Fruit fly (Drosophila melanogaster) whole organism, embryonic: ENCODE results near the gene CG6409.
A peak's percentile ranks its signal among the peaks of the same experiment; 100 is the strongest.

Experiments used
- Antp ChIP-seq: fragments of 200-800 bp; sonication (Bioruptor generic); optimal IDR thresholded peaks from 3 replicates; lab custom pipeline; 2016; ENCODE audit warnings: missing biosample characterization, missing genetic modification characterization
- Awh ChIP-seq: fragments of 200-800 bp; sonication (Bioruptor generic); IDR thresholded peaks from 2 replicates; pipeline ENCODE4, ENCODE4 v1.3.6; 2022; ENCODE audit warnings: missing biosample characterization, missing genetic modification characterization
- CG10267 ChIP-seq: fragments of 200-800 bp; sonication (Bioruptor generic); optimal IDR thresholded peaks from 2 replicates; lab custom pipeline; 2018; ENCODE audit warnings: missing biosample characterization, mild to moderate bottlenecking, missing genetic modification characterization, moderate library complexity
- CG11504 ChIP-seq: fragments of 200-800 bp; sonication (Bioruptor generic); optimal IDR thresholded peaks from 3 replicates; lab custom pipeline; 2019; ENCODE audit warnings: missing biosample characterization, mild to moderate bottlenecking, missing genetic modification characterization, moderate library complexity
- CG12391 ChIP-seq: fragments of 200-800 bp; sonication (Bioruptor generic); optimal IDR thresholded peaks from 3 replicates; lab custom pipeline; 2018; ENCODE audit warnings: missing biosample characterization, mild to moderate bottlenecking, missing genetic modification characterization, moderate library complexity
- CG13424 ChIP-seq: fragments of 200-800 bp; sonication (Bioruptor generic); optimal IDR thresholded peaks from 2 replicates; lab custom pipeline; 2019; ENCODE audit warnings: missing biosample characterization, mild to moderate bottlenecking, missing genetic modification characterization, moderate library complexity
- CG15269 ChIP-seq: fragments of 200-800 bp; sonication (Bioruptor generic); optimal IDR thresholded peaks from 2 replicates; lab custom pipeline; 2018; ENCODE audit warnings: missing biosample characterization, mild to moderate bottlenecking, missing genetic modification characterization, moderate library complexity
- CG17359 ChIP-seq: fragments of 200-800 bp; sonication (Bioruptor generic); optimal IDR thresholded peaks from 3 replicates; lab custom pipeline; 2018; ENCODE audit warnings: missing biosample characterization, mild to moderate bottlenecking, missing genetic modification characterization, moderate library complexity
- CG17829 ChIP-seq: fragments of 200-800 bp; optimal IDR thresholded peaks from 2 replicates; lab custom pipeline; 2019; ENCODE audit warnings: missing biosample characterization, mild to moderate bottlenecking, missing genetic modification characterization, moderate library complexity
- CG18262 ChIP-seq: fragments of 200-800 bp; optimal IDR thresholded peaks from 3 replicates; lab custom pipeline; 2019; ENCODE audit warnings: missing biosample characterization, mild to moderate bottlenecking, missing genetic modification characterization, moderate library complexity
- CG1832 ChIP-seq: fragments of 200-800 bp; sonication (Bioruptor generic); optimal IDR thresholded peaks from 2 replicates; lab custom pipeline; 2017; ENCODE audit warnings: missing biosample characterization, mild to moderate bottlenecking, missing genetic modification characterization, inconsistent platforms
- CG2678 ChIP-seq: fragments of 200-800 bp; sonication (Bioruptor generic); optimal IDR thresholded peaks from 3 replicates; lab custom pipeline; 2019; ENCODE audit warnings: missing biosample characterization, mild to moderate bottlenecking, missing genetic modification characterization, moderate library complexity
- CG6791 ChIP-seq: fragments of 200-800 bp; sonication (Bioruptor generic); IDR thresholded peaks from 3 replicates; pipeline ENCODE4 v1.3.6; 2022; ENCODE audit warnings: missing biosample characterization, missing genetic modification characterization; ENCODE audit not compliant: partially characterized antibody
- CG6813 ChIP-seq: fragments of 200-800 bp; sonication (Bioruptor generic); optimal IDR thresholded peaks from 2 replicates; lab custom pipeline; 2017; ENCODE audit warnings: missing biosample characterization, missing genetic modification characterization, mild to moderate bottlenecking, moderate library complexity, missing genetic modification reagents
- CG8924 ChIP-seq: fragments of 200-800 bp; optimal IDR thresholded peaks from 3 replicates; lab custom pipeline; 2019; ENCODE audit warnings: missing biosample characterization, mild to moderate bottlenecking, missing genetic modification characterization, moderate library complexity
- CG9817 ChIP-seq: fragments of 200-800 bp; sonication (Bioruptor generic); optimal IDR thresholded peaks from 2 replicates; lab custom pipeline; 2018; ENCODE audit warnings: missing biosample characterization, mild to moderate bottlenecking, missing genetic modification characterization, moderate library complexity
- CG9932 ChIP-seq: fragments of 200-800 bp; sonication (Bioruptor generic); IDR thresholded peaks from 2 replicates; pipeline ENCODE4 v1.3.6; 2022; ENCODE audit warnings: missing biosample characterization, missing genetic modification characterization
- CTCF ChIP-seq: fragments of 200-800 bp; sonication (Bioruptor generic); optimal IDR thresholded peaks from 2 replicates; lab custom pipeline; 2017; ENCODE audit warnings: missing biosample characterization, mild to moderate bottlenecking, missing genetic modification characterization, moderate library complexity
- D19A ChIP-seq: fragments of 200-800 bp; optimal IDR thresholded peaks from 3 replicates; lab custom pipeline; 2019; ENCODE audit warnings: missing biosample characterization, mild to moderate bottlenecking, missing genetic modification characterization, moderate library complexity
- Dad ChIP-seq: fragments of 200-800 bp; sonication (Bioruptor generic); optimal IDR thresholded peaks from 3 replicates; lab custom pipeline; 2016; ENCODE audit warnings: missing biosample characterization, missing genetic modification characterization
- Doc2 ChIP-seq: fragments of 200-800 bp; sonication (Bioruptor generic); IDR thresholded peaks from 2 replicates; pipeline ENCODE4 v1.3.6; 2022; ENCODE audit warnings: missing biosample characterization, missing genetic modification characterization
- Ets65A ChIP-seq: fragments of 200-800 bp; sonication (Bioruptor generic); peaks from one replicate; lab custom pipeline; 2016; ENCODE audit warnings: missing biosample characterization, missing genetic modification characterization
- Ets97D ChIP-seq: fragments of 200-800 bp; sonication (Bioruptor generic); optimal IDR thresholded peaks from 3 replicates; lab custom pipeline; 2016; ENCODE audit warnings: missing biosample characterization, missing genetic modification characterization
- GATAe ChIP-seq: fragments of 200-800 bp; sonication (Bioruptor generic); conservative IDR thresholded peaks from 2 replicates; pipeline ENCODE4 v1.3.6; 2022; ENCODE audit warnings: missing biosample characterization, missing genetic modification characterization
- HLH4C ChIP-seq: fragments of 200-800 bp; sonication (Bioruptor generic); IDR thresholded peaks from 3 replicates; pipeline ENCODE4 v1.3.6; 2022; ENCODE audit warnings: missing biosample characterization, missing genetic modification characterization; ENCODE audit not compliant: partially characterized antibody
- HLHmδ ChIP-seq: fragments of 200-800 bp; sonication (Bioruptor generic); optimal IDR thresholded peaks from 2 replicates; lab custom pipeline; 2018; ENCODE audit warnings: missing biosample characterization, mild to moderate bottlenecking, missing genetic modification characterization, moderate library complexity
- Hr51 ChIP-seq, 2 experiments: fragments of 200-800 bp; sonication (Bioruptor generic); optimal IDR thresholded peaks; 2 replicates in 1 of 2; 3 replicates in 1 of 2; lab custom pipeline; 2016 to 2018; ENCODE audit warnings: missing biosample characterization in 2 of 2, missing genetic modification characterization in 2 of 2, mild to moderate bottlenecking in 1 of 2, moderate library complexity in 1 of 2
- Meics ChIP-seq: fragments of 200-800 bp; sonication (Bioruptor generic); optimal IDR thresholded peaks from 2 replicates; lab custom pipeline; 2017; ENCODE audit warnings: missing biosample characterization, mild to moderate bottlenecking, missing genetic modification characterization
- Oli ChIP-seq: fragments of 200-800 bp; sonication (Bioruptor generic); optimal IDR thresholded peaks from 2 replicates; lab custom pipeline; 2018; ENCODE audit warnings: missing biosample characterization, mild to moderate bottlenecking, missing genetic modification characterization, moderate library complexity
- ato ChIP-seq: fragments of 200-800 bp; sonication (Bioruptor generic); IDR thresholded peaks from 2 replicates; pipeline ENCODE4 v1.3.6; 2022; ENCODE audit warnings: missing biosample characterization, missing genetic modification characterization; ENCODE audit not compliant: partially characterized antibody
- chinmo ChIP-seq: fragments of 200-800 bp; sonication (Bioruptor generic); IDR thresholded peaks from 4 replicates; pipeline ENCODE4 v1.3.6; 2022; ENCODE audit warnings: missing biosample characterization, missing genetic modification characterization; ENCODE audit not compliant: partially characterized antibody
- corto ChIP-seq: fragments of 200-800 bp; sonication (Bioruptor generic); optimal IDR thresholded peaks from 2 replicates; lab custom pipeline; 2016; ENCODE audit warnings: missing biosample characterization, mild to moderate bottlenecking, missing genetic modification characterization, moderate library complexity
- crc ChIP-seq: fragments of 200-800 bp; sonication (Bioruptor generic); optimal IDR thresholded peaks from 2 replicates; lab custom pipeline; 2016; ENCODE audit warnings: missing biosample characterization, missing genetic modification characterization
- crol ChIP-seq: fragments of 200-800 bp; sonication (Bioruptor generic); IDR thresholded peaks from 2 replicates; pipeline ENCODE4 v1.3.6; 2022; ENCODE audit warnings: missing biosample characterization, missing genetic modification characterization
- dpn ChIP-seq, 2 experiments: fragments of 200-800 bp; sonication (Bioruptor generic); optimal IDR thresholded peaks; 3 replicates each; lab custom pipeline; 2016; ENCODE audit warnings: missing biosample characterization in 2 of 2, missing genetic modification characterization in 2 of 2
- fru ChIP-seq: fragments of >200 bp; optimal IDR thresholded peaks from 2 replicates; lab custom pipeline; 2017
- grau ChIP-seq: fragments of 200-800 bp; optimal IDR thresholded peaks from 3 replicates; lab custom pipeline; 2019; ENCODE audit warnings: missing biosample characterization, mild to moderate bottlenecking, missing genetic modification characterization, moderate library complexity
- insv ChIP-seq, 2 experiments: fragments of 200-800 bp; sonication (Bioruptor generic); optimal IDR thresholded peaks; 3 replicates each; lab custom pipeline; 2016 to 2018; ENCODE audit warnings: missing biosample characterization in 2 of 2, missing genetic modification characterization in 2 of 2
- lilli ChIP-seq: fragments of 200-800 bp; sonication (Bioruptor generic); optimal IDR thresholded peaks from 3 replicates; lab custom pipeline; 2016; ENCODE audit warnings: missing biosample characterization, missing genetic modification characterization
- pan ChIP-seq, 4 experiments: fragments of >200 bp in 3 of 4; fragments of 200-800 bp in 1 of 4; sonication (Bioruptor generic) in 1 of 4; optimal IDR thresholded peaks in 3 of 4; IDR thresholded peaks in 1 of 4; 2 replicates each; pipeline versions ENCODE4 v1.3.6 to Lab custom; 2017 to 2022; ENCODE audit warnings: missing biosample characterization in 2 of 4, missing genetic modification characterization in 2 of 4, mixed read lengths in 1 of 4
- phol ChIP-seq: fragments of 200-800 bp; sonication (Bioruptor generic); optimal IDR thresholded peaks from 3 replicates; lab custom pipeline; 2018; ENCODE audit warnings: missing biosample characterization, mild to moderate bottlenecking, missing genetic modification characterization, moderate library complexity
- prd ChIP-seq, 3 experiments: fragments of >200 bp in 2 of 3; fragments of 200-800 bp in 1 of 3; sonication (Bioruptor generic) in 1 of 3; optimal IDR thresholded peaks in 2 of 3; IDR thresholded peaks in 1 of 3; 2 replicates in 2 of 3; 3 replicates in 1 of 3; pipeline versions ENCODE4 v1.3.6 to Lab custom; 2017 to 2022; ENCODE audit warnings: missing biosample characterization in 1 of 3, missing genetic modification characterization in 1 of 3
- tll ChIP-seq, 2 experiments: fragments of 200-800 bp in 1 of 2; fragments of >200 bp in 1 of 2; sonication (Bioruptor generic) in 1 of 2; optimal IDR thresholded peaks; 2 replicates each; lab custom pipeline; 2017 to 2019; ENCODE audit warnings: missing biosample characterization in 2 of 2, missing genetic modification characterization in 2 of 2, mild to moderate bottlenecking in 1 of 2, moderate library complexity in 1 of 2
- vnd ChIP-seq: fragments of 200-800 bp; sonication (Bioruptor generic); IDR thresholded peaks from 3 replicates; pipeline ENCODE4 v1.3.6; 2022; ENCODE audit warnings: missing biosample characterization, missing genetic modification characterization; ENCODE audit not compliant: partially characterized antibody
- vvl ChIP-seq: fragments of 200-800 bp; sonication (Bioruptor generic); IDR thresholded peaks from 2 replicates; pipeline ENCODE4 v1.3.6; 2022; ENCODE audit warnings: missing biosample characterization, missing genetic modification characterization

Gene CG6409

DNA sequence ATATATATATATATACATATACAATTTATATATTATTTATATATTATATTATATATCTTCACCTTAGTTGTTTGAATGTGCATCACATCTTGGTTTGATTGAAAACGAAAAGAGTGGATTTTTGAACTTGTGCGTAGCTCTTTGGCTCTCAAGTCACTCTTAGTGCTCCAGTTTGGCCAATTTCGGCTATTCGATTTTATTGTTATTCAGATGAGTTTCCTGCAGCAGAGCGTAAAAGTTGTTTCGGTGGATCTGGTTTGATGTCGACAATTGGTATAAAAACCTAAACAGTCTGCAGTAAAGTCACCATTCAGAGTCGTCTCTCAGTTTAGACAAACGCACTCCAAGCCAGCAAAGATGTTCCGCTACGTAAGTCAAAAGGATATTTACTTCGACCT lies 7.5 kb upstream of the CG6409 start, which contains the start of gene Cpr67Fa1:
Gene Cpr67Fa1 (plus strand): TSS at position 299 of the 398 bp plus-strand sequence.
- peak; percentile 0 for TF ChIP-seq CG11504 (tag; lab: Kevin White, UChicago)
- TF ChIP-seq Antp (GFP tag; lab: Kevin White, UChicago): no peak
- TF ChIP-seq Hr51 (GFP tag; optimal IDR thresholded peaks at IDR 0.05; lab: Kevin White, UChicago): peak in 1 of 2 experiments; percentile 22
- TF ChIP-seq, all 482 proteins: peak for 2

DNA sequence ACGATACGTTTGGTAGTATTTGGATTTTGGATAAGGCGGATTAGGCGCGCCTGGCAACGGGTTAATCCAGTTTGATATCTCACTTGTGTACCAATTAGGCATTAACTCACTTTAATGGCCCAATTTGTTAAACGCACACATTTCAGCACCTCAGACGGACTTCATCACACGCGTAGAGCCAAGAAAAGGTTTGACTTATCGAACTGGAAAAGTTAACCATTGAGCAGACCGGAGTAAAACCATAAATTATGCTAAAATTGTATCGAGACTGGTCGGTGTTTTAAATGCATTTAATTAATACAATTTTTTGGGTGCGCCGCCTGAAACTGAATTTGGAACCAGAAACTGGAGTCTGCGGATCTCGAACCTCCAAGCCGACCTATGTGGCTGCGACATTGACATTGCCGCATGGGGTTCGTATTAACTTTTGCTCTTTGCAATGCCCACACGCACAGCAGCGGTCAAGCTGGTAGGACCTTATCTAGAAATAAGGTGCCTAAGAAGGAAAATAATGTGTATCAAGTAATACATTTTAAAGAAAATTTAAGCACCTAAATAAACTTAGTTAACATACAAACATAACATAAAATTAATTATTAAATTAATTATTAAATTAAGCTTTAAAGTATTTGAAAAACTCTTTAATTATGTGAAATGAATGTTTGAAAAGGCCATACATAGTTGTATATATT lies 7.0 kb upstream of the CG6409 start:
- TF ChIP-seq Dad (GFP tag; lab: Kevin White, UChicago) (no peak), Oli (tag; lab: Kevin White, UChicago) (peak; percentile 26), HLHmδ (GFP tag; lab: Kevin White, UChicago) (no peak), prd (optimal IDR thresholded peaks at IDR 0.05; lab: Kevin White, UChicago) (no peak), prd (GFP tag; IDR thresholded peaks at IDR 0.05; lab: Robert Waterston, UW) (0 out of 3 replicates have a peak, but pooled peaks have one; percentile 13), vvl (peak; percentile 53; the same call in 1 of the 2 replicates), CG1832 (GFP tag; lab: Kevin White, UChicago) (no peak), CG9817 (tag; lab: Kevin White, UChicago) (no peak), CG9932 (GFP tag; lab: Robert Waterston, UW) (no peak), ato (GFP tag; lab: Robert Waterston, UW) (no peak), CG10267 (tag; lab: Kevin White, UChicago) (peak; percentile 7), CG17359 (tag; lab: Kevin White, UChicago) (peak; percentile 9), pan (optimal IDR thresholded peaks at IDR 0.05; lab: Kevin White, UChicago) (no peak), pan (GFP tag; optimal IDR thresholded peaks at IDR 0.05 in 1 of 2, IDR thresholded peaks at IDR 0.05 in 1 of 2) (peak in 1 of 2 experiments; percentile 26), vnd (GFP tag; lab: Robert Waterston, UW) (no peak), grau (tag; lab: Kevin White, UChicago) (peak; percentile 29), CG18262 (tag; lab: Kevin White, UChicago) (peak; percentile 43), Meics (GFP tag; lab: Kevin White, UChicago) (peak; percentile 4), CG15269 (peak; percentile 24), crol (no peak), Hr51 (GFP tag; optimal IDR thresholded peaks at IDR 0.05; lab: Kevin White, UChicago) (peak in 1 of 2 experiments; percentile 66), Awh (GFP tag; lab: Robert Waterston, UW) (no peak), tll (GFP tag; optimal IDR thresholded peaks at IDR 0.05; lab: Kevin White, UChicago) (no peak), CG17829 (peak; percentile 11), chinmo (peak; percentile 85; the same call in 2 of the 4 replicates), CG2678 (tag; lab: Kevin White, UChicago) (peak; percentile 48), dpn (GFP tag; optimal IDR thresholded peaks at IDR 0.05; lab: Kevin White, UChicago) (no peak), GATAe (GFP tag; lab: Robert Waterston, UW) (no peak), corto (GFP tag; lab: Kevin White, UChicago) (no peak), phol (tag; lab: Kevin White, UChicago) (peak; percentile 23), lilli (no peak), CG8924 (tag; lab: Kevin White, UChicago) (peak; percentile 24), CG6791 (GFP tag; lab: Robert Waterston, UW) (no peak), CTCF (no peak), CG12391 (peak; percentile 4), HLH4C (GFP tag; lab: Robert Waterston, UW) (no peak), D19A (tag; lab: Kevin White, UChicago) (peak; percentile 2), Ets65A (peak; percentile 13), CG6813 (GFP tag; lab: Kevin White, UChicago) (no peak), Doc2 (GFP tag; lab: Robert Waterston, UW) (no peak), Ets97D (GFP tag; lab: Kevin White, UChicago) (no peak), CG13424 (peak; percentile 30), fru (lab: Kevin White, UChicago) (no peak), insv (GFP tag; optimal IDR thresholded peaks at IDR 0.05; lab: Kevin White, UChicago) (no peak), crc (no peak)
